Worm (Caenorhabditis elegans) whole organism, early embryonic: ENCODE data around the gene str-116.

Source experiments
- aly-1 ChIP-seq: sonication (generic microtip); optimal IDR thresholded peaks from 2 replicates; lab custom pipeline; 2016; ENCODE audit warnings: missing genetic modification characterization, missing compliant biosample characterization
- ama-1 ChIP-seq: fragments of 150-350 bp; optimal IDR thresholded peaks from 2 replicates; lab custom pipeline; 2014
- ets-7 ChIP-seq: sonication (generic microtip); optimal IDR thresholded peaks from 2 replicates; lab custom pipeline; 2016; ENCODE audit warnings: missing genotype, missing genetic modification characterization, missing compliant biosample characterization
- flt-1 ChIP-seq: fragments of 200-800 bp; sonication (Bioruptor generic); IDR thresholded peaks from 2 replicates; pipeline ENCODE4 v1.3.6; 2022; ENCODE audit warnings: missing genetic modification characterization, missing compliant biosample characterization

DNA sequence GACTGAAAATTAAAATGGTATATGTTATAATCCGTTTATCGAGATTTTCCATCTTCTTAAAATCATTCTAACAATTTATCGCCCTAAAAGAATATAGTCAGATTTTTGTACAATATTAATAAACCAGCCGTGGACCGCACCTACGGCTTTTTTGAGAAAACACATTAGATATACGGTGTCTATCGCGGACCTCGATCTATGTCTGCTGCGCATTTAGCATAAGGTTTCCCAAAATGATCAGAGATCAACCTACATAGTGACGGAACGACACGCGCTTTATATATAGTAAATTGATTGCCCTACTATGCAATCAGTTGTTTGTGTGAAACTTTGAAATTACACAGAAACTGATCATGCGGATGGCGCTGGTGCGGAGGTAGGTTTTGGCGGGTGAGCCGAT is 25.9 kb downstream of the str-116 start:
- TF ChIP-seq ama-1 (no peak), ets-7 (tag; lab: Kevin White, UChicago) (no peak), flt-1 (GFP tag; lab: Robert Waterston, UW) (no peak), aly-1 (tag; lab: Kevin White, UChicago) (no peak)
